Worm (Caenorhabditis elegans) whole organism, L4 larva: ENCODE measurements around the gene H41C03.3.
"Not testable (repeated sequence)": the region's sequence is repeated elsewhere in the genome, so short reads cannot be mapped to it uniquely, and the experiment has no call there.

Source experiments
- D1046.2 ChIP-seq: fragments of 200-800 bp; sonication (Bioruptor generic); IDR thresholded peaks from 2 replicates; pipeline ENCODE4 v1.3.6; 2022; ENCODE audit warnings: missing genetic modification characterization, missing compliant biosample characterization
- F37D6.2 ChIP-seq: sonication (generic microtip); optimal IDR thresholded peaks from 2 replicates; lab custom pipeline; 2016; ENCODE audit warnings: mild to moderate bottlenecking, missing genetic modification characterization, missing compliant biosample characterization
- F44E2.7 ChIP-seq: fragments of 200-800 bp; sonication (Bioruptor generic); IDR thresholded peaks from 2 replicates; pipeline ENCODE4 v2.1.2; 2022; ENCODE audit warnings: missing genetic modification characterization, missing compliant biosample characterization
- T26A8.4 ChIP-seq: fragments of 200-800 bp; sonication (Bioruptor generic); IDR thresholded peaks from 2 replicates; pipeline ENCODE4 v1.3.6; 2022; ENCODE audit warnings: missing genetic modification characterization, missing compliant biosample characterization
- Y105C5A.15 ChIP-seq: fragments of 200-800 bp; sonication (Bioruptor generic); IDR thresholded peaks from 2 replicates; pipeline ENCODE4 v1.3.6; 2022; ENCODE audit warnings: missing genetic modification characterization, missing compliant biosample characterization
- Y48G9A.11 ChIP-seq: fragments of 200-800 bp; sonication (Bioruptor generic); IDR thresholded peaks from 2 replicates; pipeline ENCODE4 v1.3.6; 2022; ENCODE audit warnings: missing genetic modification reagents, missing genetic modification characterization, missing compliant biosample characterization
- Y5F2A.4 ChIP-seq: fragments of 200-800 bp; sonication (Bioruptor generic); optimal IDR thresholded peaks from 2 replicates; lab custom pipeline; 2018; ENCODE audit warnings: mild to moderate bottlenecking, missing genetic modification characterization, missing compliant biosample characterization
- ZK337.2 ChIP-seq: fragments of 200-800 bp; sonication (Bioruptor generic); IDR thresholded peaks from 2 replicates; pipeline ENCODE4 v1.3.6; 2022; ENCODE audit warnings: missing genetic modification reagents, missing genetic modification characterization, missing compliant biosample characterization
- aha-1 ChIP-seq: fragments of 150-350 bp; peaks from one replicate; lab custom pipeline; 2014; ENCODE audit warnings: missing biosample characterization, missing genetic modification characterization
- ama-1 ChIP-seq: fragments of 150-350 bp; optimal IDR thresholded peaks from 2 replicates; lab custom pipeline; 2014; ENCODE audit warnings: inconsistent platforms, mixed read lengths
- attf-4 ChIP-seq: sonication (generic microtip); optimal IDR thresholded peaks from 3 replicates; lab custom pipeline; 2017; ENCODE audit warnings: missing biosample characterization, missing genetic modification characterization
- cey-2 ChIP-seq: sonication (generic microtip); optimal IDR thresholded peaks from 3 replicates; lab custom pipeline; 2017; ENCODE audit warnings: missing genetic modification characterization, mild to moderate bottlenecking, missing compliant biosample characterization, antibody characterized with exemption, borderline replicate concordance; ENCODE audit not compliant: insufficient read depth
- daf-19 ChIP-seq: fragments of 200-800 bp; sonication (Bioruptor generic); conservative IDR thresholded peaks from 2 replicates; pipeline ENCODE4 v1.3.6; 2022; ENCODE audit warnings: missing genetic modification characterization, missing compliant biosample characterization
- dpl-1 ChIP-seq: fragments of 150-350 bp; optimal IDR thresholded peaks from 2 replicates; lab custom pipeline; 2014; ENCODE audit warnings: missing biosample characterization, missing genetic modification reagents, missing genetic modification characterization
- egl-27 ChIP-seq: sonication (generic microtip); optimal IDR thresholded peaks from 3 replicates; lab custom pipeline; 2017; ENCODE audit warnings: missing biosample characterization, missing genetic modification reagents, missing genetic modification characterization
- gei-8 ChIP-seq: fragments of 200-800 bp; sonication (Bioruptor generic); optimal IDR thresholded peaks from 2 replicates; lab custom pipeline; 2018; ENCODE audit warnings: mild to moderate bottlenecking, missing genetic modification characterization, missing compliant biosample characterization
- hmg-1.1 ChIP-seq: fragments of 200-800 bp; sonication (Bioruptor generic); IDR thresholded peaks from 2 replicates; pipeline ENCODE4 v1.3.6; 2022; ENCODE audit warnings: missing genetic modification reagents, missing genetic modification characterization, missing compliant biosample characterization
- jun-1 ChIP-seq: fragments of 150-350 bp; optimal IDR thresholded peaks from 2 replicates; lab custom pipeline; 2014; ENCODE audit warnings: missing biosample characterization, missing genetic modification reagents, missing genetic modification characterization
- lin-1 ChIP-seq: fragments of 200-800 bp; sonication (Bioruptor generic); IDR thresholded peaks from 2 replicates; pipeline ENCODE4 v1.3.6; 2022; ENCODE audit warnings: missing genetic modification reagents, missing genetic modification characterization, missing compliant biosample characterization
- lin-29 ChIP-seq: fragments of 200-800 bp; sonication (Bioruptor generic); IDR thresholded peaks from 2 replicates; pipeline ENCODE4 v1.3.6; 2022; ENCODE audit warnings: missing genetic modification reagents, missing genetic modification characterization, missing compliant biosample characterization
- mep-1 ChIP-seq: fragments of 150-350 bp; sonication (generic microtip); optimal IDR thresholded peaks from 3 replicates; lab custom pipeline; 2014; ENCODE audit warnings: missing biosample characterization, missing genetic modification characterization
- nhr-10 ChIP-seq: fragments of 150-350 bp; optimal IDR thresholded peaks from 2 replicates; lab custom pipeline; 2014; ENCODE audit warnings: missing biosample characterization, missing genetic modification characterization
- nhr-102 ChIP-seq: sonication (generic microtip); optimal IDR thresholded peaks from 2 replicates; lab custom pipeline; 2016; ENCODE audit warnings: mild to moderate bottlenecking, missing genetic modification characterization, moderate library complexity, missing compliant biosample characterization
- nhr-28 ChIP-seq: fragments of 150-350 bp; optimal IDR thresholded peaks from 2 replicates; lab custom pipeline; 2014; ENCODE audit warnings: missing biosample characterization, missing genetic modification characterization
- nhr-41 ChIP-seq: fragments of 200-800 bp; sonication (Bioruptor generic); IDR thresholded peaks from 2 replicates; pipeline ENCODE4 v1.3.6; 2022; ENCODE audit warnings: missing genetic modification reagents, missing genetic modification characterization, missing compliant biosample characterization
- nhr-42 ChIP-seq: fragments of 200-800 bp; sonication (Bioruptor generic); IDR thresholded peaks from 2 replicates; pipeline ENCODE4 v1.3.6; 2022; ENCODE audit warnings: missing genetic modification characterization, missing compliant biosample characterization
- pha-4 ChIP-seq, 2 experiments: fragments of 150-350 bp in 1 of 2; fragments of 200-800 bp in 1 of 2; sonication (Bioruptor generic) in 1 of 2; IDR thresholded peaks in 1 of 2; optimal IDR thresholded peaks in 1 of 2; 2 replicates each; pipeline versions ENCODE4 v1.3.6 to Lab custom; 2014 to 2022; ENCODE audit warnings: missing genetic modification characterization in 2 of 2, missing genetic modification reagents in 2 of 2, missing biosample characterization in 1 of 2, missing compliant biosample characterization in 1 of 2
- pqm-1 ChIP-seq: sonication (generic microtip); optimal IDR thresholded peaks from 2 replicates; lab custom pipeline; 2017; ENCODE audit warnings: missing biosample characterization, missing genetic modification characterization
- skn-1 ChIP-seq: fragments of 150-350 bp; optimal IDR thresholded peaks from 2 replicates; lab custom pipeline; 2014; ENCODE audit warnings: missing biosample characterization, missing genetic modification characterization
- snpc-1.2 ChIP-seq: fragments of 200-800 bp; sonication (Bioruptor generic); IDR thresholded peaks from 2 replicates; pipeline ENCODE4 v1.3.6; 2022; ENCODE audit warnings: missing genetic modification reagents, missing genetic modification characterization, missing compliant biosample characterization
- snpc-4 ChIP-seq: fragments of 150-350 bp; optimal IDR thresholded peaks from 2 replicates; lab custom pipeline; 2014; ENCODE audit warnings: missing biosample characterization, missing genetic modification characterization
- spr-1 ChIP-seq: sonication (generic microtip); optimal IDR thresholded peaks from 2 replicates; lab custom pipeline; 2016; ENCODE audit warnings: mild to moderate bottlenecking, missing genetic modification characterization, missing compliant biosample characterization
- unc-62 ChIP-seq, 3 experiments: fragments of 150-350 bp in 1 of 3; sonication (generic microtip); optimal IDR thresholded peaks in 2 of 3; peaks in 1 of 3; 1 replicate in 1 of 3; 2 replicates in 2 of 3; lab custom pipeline; 2014 to 2017; ENCODE audit warnings: missing biosample characterization in 3 of 3, missing genetic modification characterization in 3 of 3, missing genetic modification reagents in 3 of 3, missing genotype in 1 of 3
- zag-1 ChIP-seq: fragments of 150-350 bp; optimal IDR thresholded peaks from 2 replicates; lab custom pipeline; 2014; ENCODE audit warnings: missing biosample characterization, missing genetic modification characterization
- ztf-11 ChIP-seq: fragments of 150-350 bp; optimal IDR thresholded peaks from 2 replicates; lab custom pipeline; 2014; ENCODE audit warnings: missing biosample characterization, missing genetic modification characterization
- ztf-7 ChIP-seq: fragments of 150-350 bp; optimal IDR thresholded peaks from 2 replicates; lab custom pipeline; 2014; ENCODE audit warnings: missing biosample characterization, missing genetic modification characterization

H41C03.3 gene

ce11 chrII:5806563-5806962 is 39.0 kb upstream of the H41C03.3 start (continued):
- TF ChIP-seq D1046.2 (GFP tag; lab: Robert Waterston, UW) (no peak), Y5F2A.4 (no peak), nhr-41 (GFP tag; lab: Robert Waterston, UW) (peak; percentile 60; the same call in 1 of the 2 replicates), mep-1 (tag; lab: Kevin White, UChicago) (no peak), F37D6.2 (tag; lab: Kevin White, UChicago) (no peak), nhr-28 (tag; lab: Kevin White, UChicago) (peak; percentile 90)

- no peak for TF ChIP-seq gei-8 (GFP tag; lab: Kevin White, UChicago)
- no peak for TF ChIP-seq egl-27
- TF ChIP-seq Y48G9A.11 (GFP tag; lab: Robert Waterston, UW), result no peak
- TF ChIP-seq F37D6.2 (tag; lab: Kevin White, UChicago), result no peak
- no peak for TF ChIP-seq lin-29
- no peak for TF ChIP-seq T26A8.4
- no peak for TF ChIP-seq snpc-1.2 (GFP tag; lab: Robert Waterston, UW)
- no peak for TF ChIP-seq Y105C5A.15
- TF ChIP-seq F44E2.7 (GFP tag; lab: Robert Waterston, UW), result no peak
- TF ChIP-seq attf-4, result no peak
- TF ChIP-seq pqm-1 (tag; lab: Kevin White, UChicago), result no peak
- no peak for TF ChIP-seq daf-19 (GFP tag; lab: Robert Waterston, UW)
- TF ChIP-seq ztf-7, result no peak
- no peak for TF ChIP-seq dpl-1 (GFP tag; lab: Kevin White, UChicago)
These were observed 35.3 kb upstream of the H41C03.3 start, which contains the start of the genes msp-64 and ZK1248.5 for ce11 chrII:5810230-5810629. Gene msp-64 (minus strand): TSS chrII:5810330. Gene ZK1248.5 (plus strand): TSS chrII:5810514.

- not testable (repeated sequence) for TF ChIP-seq pha-4 (GFP tag; IDR thresholded peaks at IDR 0.05; lab: Robert Waterston, UW); pha-4 (tag; optimal IDR thresholded peaks at IDR 0.05; lab: Kevin White, UChicago); unc-62 (GFP tag; optimal IDR thresholded peaks at IDR 0.05 in 1 of 2; lab: Kevin White, UChicago); unc-62 (tag; optimal IDR thresholded peaks at IDR 0.05; lab: Kevin White, UChicago); T26A8.4
These were observed 30.2 kb upstream of the H41C03.3 start, which contains the start of gene wago-5 for ce11 chrII:5815382-5815781. Gene wago-5 (minus strand): TSS chrII:5815482.

ce11 chrII:5816346-5816745 is 29.2 kb upstream of the H41C03.3 start, which contains the start of gene ZK1248.20:
Gene ZK1248.20 (plus strand): TSS chrII:5816646.
- no peak for TF ChIP-seq lin-1
- TF ChIP-seq ztf-11 (tag; lab: Kevin White, UChicago), result no peak
- no peak for TF ChIP-seq snpc-4 (tag; lab: Kevin White, UChicago)
- no peak for TF ChIP-seq jun-1 (tag; lab: Kevin White, UChicago)
- TF ChIP-seq egl-27, result no peak
- no peak for TF ChIP-seq Y105C5A.15
- no peak for TF ChIP-seq F44E2.7 (GFP tag; lab: Robert Waterston, UW)
- no peak for TF ChIP-seq zag-1
- TF ChIP-seq nhr-42, result no peak
- TF ChIP-seq aha-1 (tag; lab: Kevin White, UChicago), result no peak
- no peak for TF ChIP-seq nhr-10 (tag; lab: Kevin White, UChicago)
- TF ChIP-seq cey-2, result no peak
- no peak for TF ChIP-seq ama-1 (lab: Kevin White, UChicago)
- no peak for TF ChIP-seq ZK337.2 (GFP tag; lab: Robert Waterston, UW)
- TF ChIP-seq skn-1, result no peak
- TF ChIP-seq hmg-1.1 (GFP tag; lab: Robert Waterston, UW), result no peak
- no peak for TF ChIP-seq spr-1 (tag; lab: Kevin White, UChicago)
- no peak for TF ChIP-seq snpc-1.2 (GFP tag; lab: Robert Waterston, UW)
- no peak for TF ChIP-seq nhr-102 (tag; lab: Kevin White, UChicago)
